Worm (Caenorhabditis elegans) whole organism, early embryonic: ENCODE results near the gene math-33.

ENCODE experiments used
- B0310.2 ChIP-seq: sonication (generic microtip); optimal IDR thresholded peaks from 2 replicates; lab custom pipeline; 2016; ENCODE audit warnings: mild to moderate bottlenecking, missing genetic modification characterization, missing compliant biosample characterization
- F13C5.2 ChIP-seq: sonication (generic microtip); optimal IDR thresholded peaks from 2 replicates; lab custom pipeline; 2017; ENCODE audit warnings: mild to moderate bottlenecking, missing genetic modification characterization, inconsistent platforms, missing compliant biosample characterization
- aly-1 ChIP-seq: sonication (generic microtip); optimal IDR thresholded peaks from 2 replicates; lab custom pipeline; 2016; ENCODE audit warnings: missing genetic modification characterization, missing compliant biosample characterization
- ama-1 ChIP-seq: fragments of 150-350 bp; optimal IDR thresholded peaks from 2 replicates; lab custom pipeline; 2014
- ceh-36 ChIP-seq: sonication (generic microtip); optimal IDR thresholded peaks from 2 replicates; lab custom pipeline; 2016; ENCODE audit warnings: missing genetic modification characterization, inconsistent platforms, missing compliant biosample characterization
- flt-1 ChIP-seq: fragments of 200-800 bp; sonication (Bioruptor generic); IDR thresholded peaks from 2 replicates; pipeline ENCODE4 v1.3.6; 2022; ENCODE audit warnings: missing genetic modification characterization, missing compliant biosample characterization
- hmbx-1 ChIP-seq: sonication (generic microtip); optimal IDR thresholded peaks from 2 replicates; lab custom pipeline; 2016; ENCODE audit warnings: mild to moderate bottlenecking, missing genetic modification characterization, missing compliant biosample characterization
- hmg-4 ChIP-seq: fragments of 200-800 bp; sonication (Bioruptor generic); optimal IDR thresholded peaks from 2 replicates; lab custom pipeline; 2018; ENCODE audit warnings: mild to moderate bottlenecking, missing genetic modification characterization, missing compliant biosample characterization
- scrt-1 ChIP-seq: fragments of 200-800 bp; sonication (Bioruptor generic); IDR thresholded peaks from 2 replicates; pipeline ENCODE4 v1.3.6; 2022; ENCODE audit warnings: missing genetic modification characterization, missing compliant biosample characterization
- sea-1 ChIP-seq: fragments of 200-800 bp; sonication (Bioruptor generic); conservative IDR thresholded peaks from 2 replicates; pipeline ENCODE4 v1.3.6; 2022; ENCODE audit warnings: missing genetic modification characterization, missing compliant biosample characterization
- tbx-11 ChIP-seq: fragments of 200-800 bp; sonication (Bioruptor generic); IDR thresholded peaks from 2 replicates; pipeline ENCODE4 v1.3.6; 2022; ENCODE audit warnings: missing genetic modification characterization, missing compliant biosample characterization
- tbx-37 ChIP-seq: fragments of 200-800 bp; sonication (Bioruptor generic); conservative IDR thresholded peaks from 2 replicates; pipeline ENCODE4 v1.3.6; 2022; ENCODE audit warnings: missing genetic modification reagents, missing genetic modification characterization, missing compliant biosample characterization
- tra-4 ChIP-seq: sonication (generic microtip); optimal IDR thresholded peaks from 2 replicates; lab custom pipeline; 2017; ENCODE audit warnings: missing genetic modification characterization, missing compliant biosample characterization

DNA sequence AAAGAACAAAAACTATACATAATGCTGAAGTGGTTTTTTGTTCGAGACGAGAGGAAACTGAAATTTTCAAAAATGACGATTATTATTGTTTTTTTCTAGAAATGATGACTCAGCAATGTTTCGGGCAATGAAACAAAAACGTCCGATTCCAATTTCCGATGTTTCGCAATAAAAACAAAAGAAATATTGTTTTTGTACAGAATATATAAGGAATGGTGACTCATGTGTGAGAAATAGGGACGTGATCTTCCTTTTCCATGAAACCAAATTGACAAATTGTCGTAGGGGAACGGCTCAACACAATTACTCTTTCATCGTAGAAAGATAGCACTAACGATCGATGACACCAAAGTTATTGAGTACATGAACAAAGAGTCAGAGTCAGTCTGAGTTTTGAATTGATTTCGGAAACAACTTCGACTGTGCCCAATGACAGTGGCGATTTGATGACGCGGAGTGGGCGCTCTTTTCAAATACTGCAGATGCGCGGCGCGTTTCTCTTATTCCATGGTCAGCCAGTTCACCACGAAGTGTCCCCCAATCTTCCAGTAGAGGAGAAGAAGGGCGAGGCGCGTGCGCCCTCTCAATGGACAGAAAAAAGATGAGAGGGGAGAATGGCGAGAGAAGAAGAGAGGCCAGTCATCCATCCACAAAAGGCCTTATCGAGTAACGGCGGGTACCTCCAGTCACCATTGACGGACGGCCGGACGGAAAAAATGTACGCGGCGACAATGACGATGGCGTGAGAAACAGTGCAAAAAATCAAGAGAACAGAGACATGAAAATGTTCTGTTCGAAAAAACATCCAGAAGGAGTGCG lies 38.3 kb upstream of the math-33 start:
- no peak for TF ChIP-seq B0310.2 (tag; lab: Kevin White, UChicago)
- TF ChIP-seq flt-1 (GFP tag; lab: Robert Waterston, UW), result no peak
- no peak for TF ChIP-seq F13C5.2
- TF ChIP-seq ama-1 (lab: Kevin White, UChicago), result no peak
- peak; percentile 42 for TF ChIP-seq hmg-4 (GFP tag; lab: Kevin White, UChicago)
- no peak; the same call in 1 of the 2 replicates for TF ChIP-seq tbx-37 (GFP tag; lab: Robert Waterston, UW)
- no peak for TF ChIP-seq ceh-36 (tag; lab: Kevin White, UChicago)
- no peak for TF ChIP-seq scrt-1 (GFP tag; lab: Robert Waterston, UW)
- TF ChIP-seq tbx-11 (GFP tag; lab: Robert Waterston, UW), result no peak
- TF ChIP-seq sea-1 (GFP tag; lab: Robert Waterston, UW), result no peak
- no peak for TF ChIP-seq hmbx-1
- peak; percentile 28 for TF ChIP-seq aly-1 (tag; lab: Kevin White, UChicago)
- TF ChIP-seq tra-4 (tag; lab: Kevin White, UChicago), result no peak
